Worm (Caenorhabditis elegans) whole organism, L3 larva: ENCODE data around the gene C28D4.4.

ENCODE experiments used
- R02D3.7 ChIP-seq: fragments of 150-350 bp; optimal IDR thresholded peaks from 2 replicates; lab custom pipeline; 2014; ENCODE audit warnings: missing biosample characterization, missing genetic modification characterization
- ceh-82 ChIP-seq: fragments of 150-350 bp; optimal IDR thresholded peaks from 2 replicates; lab custom pipeline; 2014; ENCODE audit warnings: missing biosample characterization, missing genetic modification characterization
- ceh-9 ChIP-seq: sonication (generic microtip); optimal IDR thresholded peaks from 2 replicates; lab custom pipeline; 2018; ENCODE audit warnings: missing biosample characterization, missing genetic modification characterization
- fkh-10 ChIP-seq: sonication (generic microtip); optimal IDR thresholded peaks from 2 replicates; lab custom pipeline; 2017; ENCODE audit warnings: missing biosample characterization, missing genetic modification reagents, missing genetic modification characterization
- jun-1 ChIP-seq: fragments of 150-350 bp; optimal IDR thresholded peaks from 2 replicates; lab custom pipeline; 2014; ENCODE audit warnings: missing biosample characterization, missing genetic modification reagents, missing genetic modification characterization
- nhr-28 ChIP-seq: fragments of 150-350 bp; optimal IDR thresholded peaks from 2 replicates; lab custom pipeline; 2014; ENCODE audit warnings: missing biosample characterization, missing genetic modification characterization
- snpc-4 ChIP-seq: fragments of 150-350 bp; optimal IDR thresholded peaks from 2 replicates; lab custom pipeline; 2014; ENCODE audit warnings: missing biosample characterization, missing genetic modification characterization
- tbx-2 ChIP-seq: sonication (generic microtip); optimal IDR thresholded peaks from 2 replicates; lab custom pipeline; 2016; ENCODE audit warnings: mild to moderate bottlenecking, missing genetic modification characterization, missing compliant biosample characterization
- unc-62 ChIP-seq: fragments of 150-350 bp; sonication (generic microtip); optimal IDR thresholded peaks from 4 replicates; lab custom pipeline; 2014; ENCODE audit warnings: missing biosample characterization, missing genetic modification reagents, missing genetic modification characterization
- ztf-11 ChIP-seq: fragments of 150-350 bp; optimal IDR thresholded peaks from 2 replicates; lab custom pipeline; 2014; ENCODE audit warnings: missing biosample characterization, missing genetic modification characterization

ce11 chrIV:9770798-9771197, 26.0 kb upstream of the C28D4.4 start:
- TF ChIP-seq jun-1 (tag; lab: Kevin White, UChicago) (no peak), snpc-4 (no peak), tbx-2 (tag; lab: Kevin White, UChicago) (no peak), ztf-11 (tag; lab: Kevin White, UChicago) (no peak), nhr-28 (tag; lab: Kevin White, UChicago) (no peak), ceh-9 (no peak), unc-62 (no peak), fkh-10 (GFP tag; lab: Kevin White, UChicago) (no peak), ceh-82 (no peak), R02D3.7 (tag; lab: Kevin White, UChicago) (no peak)
